Fruit fly (Drosophila melanogaster): ENCODE data around the gene CG33178.

The CG33178 gene

dm6 chrX:15084580-15085138 lies 2.0 kb downstream of the CG33178 start, which contains the start of gene Cox17 (continued):
- TF ChIP-seq CG6854 (GFP tag; optimal IDR thresholded peaks at IDR 0.05) (peak; percentile 46), CG14667 (GFP tag; IDR thresholded peaks at IDR 0.05) (peak; percentile 64), CG16863 (GFP tag; optimal IDR thresholded peaks at IDR 0.05) (peak; percentile 33), CG10565 (GFP tag; optimal IDR thresholded peaks at IDR 0.05) (no peak), cwo (GFP tag; optimal IDR thresholded peaks at IDR 0.05) (peak; percentile 70), CG10959 (GFP tag; IDR thresholded peaks at IDR 0.05) (0 out of 2 replicates have a peak, but pooled peaks have one; percentile 38), CoRest (tag; optimal IDR thresholded peaks at IDR 0.05) (peak; percentile 93), eyg (GFP tag; optimal IDR thresholded peaks at IDR 0.05) (no peak), ttk (GFP tag; IDR thresholded peaks at IDR 0.05) (peak; percentile 40; the same call in 1 of the 2 replicates), CG1792 (GFP tag; optimal IDR thresholded peaks at IDR 0.05) (peak; percentile 0), CG15514 (GFP tag; optimal IDR thresholded peaks at IDR 0.05) (peak; percentile 71), sens-2 (GFP tag; IDR thresholded peaks at IDR 0.05) (no peak), tgo (GFP tag; IDR thresholded peaks at IDR 0.05) (peak; percentile 65), esg (GFP tag; conservative IDR thresholded peaks at IDR 0.05) (peak; percentile 61), TFAM (GFP tag; optimal IDR thresholded peaks at IDR 0.05) (no peak), gcm2 (GFP tag; optimal IDR thresholded peaks at IDR 0.05) (peak; percentile 32), BtbVII (GFP tag; optimal IDR thresholded peaks at IDR 0.05) (peak; percentile 78), pb (GFP tag; optimal IDR thresholded peaks at IDR 0.05) (no peak), ems (GFP tag; optimal IDR thresholded peaks at IDR 0.05) (peak; percentile 67), CG18262 (tag; optimal IDR thresholded peaks at IDR 0.05) (peak; percentile 86), sim (GFP tag; IDR thresholded peaks at IDR 0.05) (no peak), ab (GFP tag; optimal IDR thresholded peaks at IDR 0.05) (peak; percentile 28), hth (optimal IDR thresholded peaks at IDR 0.05) (no peak), danr (GFP tag; IDR thresholded peaks at IDR 0.05) (peak; percentile 33; the same call in 1 of the 2 replicates), Sox102F (GFP tag; optimal IDR thresholded peaks at IDR 0.05) (peak; percentile 78), Oli (tag; optimal IDR thresholded peaks at IDR 0.05) (peak; percentile 75), CG34422 (GFP tag; IDR thresholded peaks at IDR 0.05) (peak; percentile 49; the same call in 2 of the 3 replicates), NFAT (GFP tag; IDR thresholded peaks at IDR 0.05) (peak; percentile 56), Opbp (GFP tag; IDR thresholded peaks at IDR 0.05; ENCODE audit: partially characterized antibody) (peak; percentile 56; the same call in 2 of the 3 replicates), HLH4C (GFP tag; IDR thresholded peaks at IDR 0.05; ENCODE audit: partially characterized antibody) (peak; percentile 69), stc (GFP tag; IDR thresholded peaks at IDR 0.05) (no peak), B-H2 (GFP tag; optimal IDR thresholded peaks at IDR 0.05) (peak; percentile 82), CG7745 (tag; optimal IDR thresholded peaks at IDR 0.05) (no peak), chif (GFP tag; optimal IDR thresholded peaks at IDR 0.05) (peak; percentile 27 to 78), Sin3A (optimal IDR thresholded peaks at IDR 0.05) (peak; percentile 57), CG7963 (GFP tag; IDR thresholded peaks at IDR 0.05; ENCODE audit: partially characterized antibody) (peak; percentile 47; the same call in 1 of the 3 replicates), E2f1 (GFP tag; IDR thresholded peaks at IDR 0.05) (peak; percentile 69), Blimp-1 (GFP tag; optimal IDR thresholded peaks at IDR 0.05) (peak; percentile 73), Bteb2 (GFP tag; optimal IDR thresholded peaks at IDR 0.05) (peak; percentile 41), dmrt11E (tag; optimal IDR thresholded peaks at IDR 0.05) (peak; percentile 81), Hr3 (GFP tag; optimal IDR thresholded peaks at IDR 0.05) (peak; percentile 88), gsb (GFP tag; IDR thresholded peaks at IDR 0.05) (no peak), lmd (GFP tag; IDR thresholded peaks at IDR 0.05) (peak; percentile 77), Side (GFP tag; optimal IDR thresholded peaks at IDR 0.05) (peak; percentile 48), row (GFP tag; IDR thresholded peaks at IDR 0.05) (peak; percentile 93), bcd (GFP tag; optimal IDR thresholded peaks at IDR 0.05) (peak; percentile 84), grn (GFP tag; optimal IDR thresholded peaks at IDR 0.05) (peak; percentile 15), yki (optimal IDR thresholded peaks at IDR 0.05) (no peak), CG10366 (GFP tag; IDR thresholded peaks at IDR 0.05) (peak; percentile 66), CG8765 (GFP tag; IDR thresholded peaks at IDR 0.05) (no peak), CG9876 (GFP tag; optimal IDR thresholded peaks at IDR 0.05) (peak; percentile 57)

Measured in whole organism, embryonic.